Worm (Caenorhabditis elegans) whole organism, L4/young adult: ENCODE results near the gene arrd-3.

Experiments
- W03F9.2 ChIP-seq: fragments of 150-350 bp; optimal IDR thresholded peaks from 2 replicates; lab custom pipeline; 2014; ENCODE audit warnings: missing biosample characterization, missing genetic modification characterization
- dao-5 ChIP-seq: sonication (generic microtip); optimal IDR thresholded peaks from 2 replicates; lab custom pipeline; 2016; ENCODE audit warnings: missing genotype, missing genetic modification characterization, moderate library complexity, missing compliant biosample characterization
- him-1 ChIP-seq: sonication (generic microtip); optimal IDR thresholded peaks from 2 replicates; lab custom pipeline; 2016; ENCODE audit warnings: missing genotype, missing genetic modification reagents, missing genetic modification characterization, missing compliant biosample characterization

DNA sequence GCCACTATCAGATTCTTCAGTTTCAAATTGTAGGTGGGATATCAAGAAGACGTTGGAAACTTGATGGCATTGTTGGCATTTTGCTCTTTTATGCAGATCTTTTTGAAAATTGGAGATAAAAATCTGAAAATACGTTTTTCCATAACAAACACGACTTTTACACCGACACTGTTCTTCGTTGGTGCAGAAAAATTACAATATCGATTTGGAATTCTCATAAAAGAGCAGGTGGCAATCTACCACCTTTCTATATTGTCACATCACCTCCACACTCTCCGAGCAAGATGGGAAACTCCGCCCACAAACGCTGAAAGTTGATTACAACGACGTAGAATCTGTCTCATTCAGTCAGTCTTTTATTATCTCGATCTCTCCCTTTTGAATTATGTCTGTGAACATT lies 4.9 kb upstream of the arrd-3 start, which contains the start of gene arrd-2:
- TF ChIP-seq him-1 (no peak), dao-5 (tag; lab: Kevin White, UChicago) (no peak), W03F9.2 (tag; lab: Kevin White, UChicago) (no peak)
